Worm (Caenorhabditis elegans) whole organism, early embryonic: ENCODE measurements around the gene T13G4.7.

Experiments used
- ama-1 ChIP-seq: fragments of 150-350 bp; optimal IDR thresholded peaks from 2 replicates; lab custom pipeline; 2014
- ceh-36 ChIP-seq: sonication (generic microtip); optimal IDR thresholded peaks from 2 replicates; lab custom pipeline; 2016; ENCODE audit warnings: missing genetic modification characterization, inconsistent platforms, missing compliant biosample characterization
- flt-1 ChIP-seq: fragments of 200-800 bp; sonication (Bioruptor generic); IDR thresholded peaks from 2 replicates; pipeline ENCODE4 v1.3.6; 2022; ENCODE audit warnings: missing genetic modification characterization, missing compliant biosample characterization
- hnd-1 ChIP-seq: sonication (generic microtip); optimal IDR thresholded peaks from 2 replicates; lab custom pipeline; 2016; ENCODE audit warnings: missing genetic modification characterization, missing compliant biosample characterization
- tbx-11 ChIP-seq: fragments of 200-800 bp; sonication (Bioruptor generic); IDR thresholded peaks from 2 replicates; pipeline ENCODE4 v1.3.6; 2022; ENCODE audit warnings: missing genetic modification characterization, missing compliant biosample characterization
- tra-4 ChIP-seq: sonication (generic microtip); optimal IDR thresholded peaks from 2 replicates; lab custom pipeline; 2017; ENCODE audit warnings: missing genetic modification characterization, missing compliant biosample characterization

ce11 chrX:1242763-1243162 lies 36.8 kb upstream of the T13G4.7 start:
- TF ChIP-seq ceh-36 (tag; lab: Kevin White, UChicago) = no peak
- TF ChIP-seq ama-1 = no peak
- no peak for TF ChIP-seq tra-4 (tag; lab: Kevin White, UChicago)
- no peak for TF ChIP-seq hnd-1 (tag; lab: Kevin White, UChicago)
- no peak for TF ChIP-seq flt-1 (GFP tag; lab: Robert Waterston, UW)
- no peak for TF ChIP-seq tbx-11 (GFP tag; lab: Robert Waterston, UW)
